Fruit fly (Drosophila melanogaster): Measurements from ENCODE around the gene CG9920.

CG9920 gene

dm6 chr3R:14125479-14126121, 27.7 kb upstream of the CG9920 start, which contains the start of the genes 140up and Polr2B (continued):
- TF ChIP-seq dsx (GFP tag; optimal IDR thresholded peaks at IDR 0.05; ENCODE audit: poor library complexity, severe bottlenecking) (peak; percentile 82), CG10631 (GFP tag; optimal IDR thresholded peaks at IDR 0.05) (peak; percentile 96), Ets96B (tag; optimal IDR thresholded peaks at IDR 0.05) (peak; percentile 88), esn (GFP tag; optimal IDR thresholded peaks at IDR 0.05) (peak; percentile 91), CG11294 (GFP tag; IDR thresholded peaks at IDR 0.05) (peak; percentile 84; the same call in 1 of the 2 replicates), CG16779 (tag; optimal IDR thresholded peaks at IDR 0.05) (no peak), net (GFP tag; optimal IDR thresholded peaks at IDR 0.05) (peak; percentile 82), Sox15 (GFP tag; optimal IDR thresholded peaks at IDR 0.05) (peak; percentile 87), CG3919 (GFP tag; optimal IDR thresholded peaks at IDR 0.05) (peak; percentile 92), CG32006 (GFP tag; optimal IDR thresholded peaks at IDR 0.05) (peak; percentile 92), Hr4 (GFP tag; optimal IDR thresholded peaks at IDR 0.05) (peak; percentile 78), CG3032 (tag; optimal IDR thresholded peaks at IDR 0.05) (peak; percentile 93), acj6 (GFP tag; optimal IDR thresholded peaks at IDR 0.05) (peak; percentile 92), dac (GFP tag; optimal IDR thresholded peaks at IDR 0.05) (peak; percentile 63), CG4318 (GFP tag; optimal IDR thresholded peaks at IDR 0.05) (peak; percentile 80), Met (GFP tag; optimal IDR thresholded peaks at IDR 0.05) (peak; percentile 86), svp (GFP tag) (peak; percentile 88), pdm3 (GFP tag; optimal IDR thresholded peaks at IDR 0.05) (peak; percentile 84), fd85E (GFP tag; optimal IDR thresholded peaks at IDR 0.05) (peak; percentile 59), CG7368 (GFP tag; optimal IDR thresholded peaks at IDR 0.05) (peak; percentile 88), CG1621 (tag; optimal IDR thresholded peaks at IDR 0.05) (peak; percentile 51), CG10669 (GFP tag; optimal IDR thresholded peaks at IDR 0.05) (peak; percentile 87), Blimp-1 (GFP tag; optimal IDR thresholded peaks at IDR 0.05) (peak; percentile 70)

DNA sequence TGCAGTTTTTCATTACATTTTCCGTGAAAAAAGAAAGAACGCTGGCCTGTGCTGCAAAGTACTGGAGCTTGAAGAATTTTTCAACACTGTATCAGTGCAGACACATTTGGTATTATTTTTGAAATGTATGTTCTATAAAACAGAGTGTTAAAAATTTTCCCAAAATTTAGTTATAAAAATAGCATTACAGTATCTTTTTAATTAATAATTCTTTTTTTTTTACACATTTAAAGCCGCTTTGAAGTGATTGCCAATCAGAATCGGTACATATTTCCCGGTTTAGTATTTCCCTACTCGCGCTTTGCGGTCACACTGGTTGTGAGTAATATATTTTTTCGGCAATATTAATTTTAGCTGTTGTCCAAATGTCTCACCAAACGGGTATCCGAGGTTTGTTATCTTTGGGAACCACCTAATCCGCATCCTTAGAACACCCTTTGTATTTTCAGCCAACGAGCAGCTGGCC, 24.5 kb upstream of the CG9920 start, which contains the start of the genes Abi and twf:
Abi (minus strand) TSS at position 74 of the 466 bp plus-strand sequence.
twf (plus strand) TSS at position 308 of the 466 bp plus-strand sequence.
- no peak for TF ChIP-seq CG32006 (GFP tag; optimal IDR thresholded peaks at IDR 0.05)
- peak; percentile 55 for TF ChIP-seq Hr39 (GFP tag; optimal IDR thresholded peaks at IDR 0.05)
- no peak for TF ChIP-seq dac (GFP tag; optimal IDR thresholded peaks at IDR 0.05)
- no peak for TF ChIP-seq fkh (GFP tag; optimal IDR thresholded peaks at IDR 0.05)
- peak; percentile 45 for TF ChIP-seq CG8632 (GFP tag; optimal IDR thresholded peaks at IDR 0.05)
- no peak for TF ChIP-seq fd85E (GFP tag; optimal IDR thresholded peaks at IDR 0.05)
- TF ChIP-seq spab (GFP tag; optimal IDR thresholded peaks at IDR 0.05), result no peak
- peak; percentile 78 for TF ChIP-seq CG3919 (GFP tag; optimal IDR thresholded peaks at IDR 0.05)
- TF ChIP-seq salr (GFP tag; optimal IDR thresholded peaks at IDR 0.05), result no peak
- TF ChIP-seq Gug (GFP tag; IDR thresholded peaks at IDR 0.05), result no peak
- TF ChIP-seq acj6 (GFP tag; optimal IDR thresholded peaks at IDR 0.05), result peak; percentile 67
- TF ChIP-seq Sox102F (GFP tag; optimal IDR thresholded peaks at IDR 0.05), result peak; percentile 60
- no peak for TF ChIP-seq Met (GFP tag; optimal IDR thresholded peaks at IDR 0.05)
- TF ChIP-seq svp (GFP tag), result peak; percentile 73
- peak; percentile 42; the same call in 2 of the 3 replicates for TF ChIP-seq eg (GFP tag; IDR thresholded peaks at IDR 0.05)
- TF ChIP-seq achi (GFP tag; optimal IDR thresholded peaks at IDR 0.05), result peak; percentile 63
- TF ChIP-seq net (GFP tag; optimal IDR thresholded peaks at IDR 0.05), result peak; percentile 33
- peak; percentile 90 for TF ChIP-seq Eip78C (GFP tag)
- no peak for TF ChIP-seq CG6854 (GFP tag; optimal IDR thresholded peaks at IDR 0.05)
- TF ChIP-seq OdsH (GFP tag; optimal IDR thresholded peaks at IDR 0.05), result peak; percentile 80
- no peak for TF ChIP-seq Hr38 (GFP tag; optimal IDR thresholded peaks at IDR 0.05)
- TF ChIP-seq CG34406 (GFP tag; optimal IDR thresholded peaks at IDR 0.05), result peak; percentile 48
- no peak for TF ChIP-seq CG4318 (GFP tag; optimal IDR thresholded peaks at IDR 0.05)
- peak; percentile 64 for TF ChIP-seq Smox (GFP tag; optimal IDR thresholded peaks at IDR 0.05)
- TF ChIP-seq fd59A (GFP tag; optimal IDR thresholded peaks at IDR 0.05), result peak; percentile 14
- no peak for TF ChIP-seq Eip93F (GFP tag; optimal IDR thresholded peaks at IDR 0.05)
- no peak for TF ChIP-seq CG6808 (GFP tag; optimal IDR thresholded peaks at IDR 0.05)
- peak; percentile 70 for TF ChIP-seq cyc (GFP tag; optimal IDR thresholded peaks at IDR 0.05)
- TF ChIP-seq dsx (GFP tag; optimal IDR thresholded peaks at IDR 0.05; ENCODE audit: poor library complexity, severe bottlenecking), result no peak
- no peak for TF ChIP-seq CG9139 (GFP tag; optimal IDR thresholded peaks at IDR 0.05)
- peak; percentile 46 for TF ChIP-seq Sox15 (GFP tag; optimal IDR thresholded peaks at IDR 0.05)
- TF ChIP-seq CG1621 (tag; optimal IDR thresholded peaks at IDR 0.05), result peak; percentile 37
- TF ChIP-seq Lpt (GFP tag; optimal IDR thresholded peaks at IDR 0.05), result no peak
- peak; percentile 35 for TF ChIP-seq CG7368 (GFP tag; optimal IDR thresholded peaks at IDR 0.05)
- TF ChIP-seq Blimp-1 (GFP tag; optimal IDR thresholded peaks at IDR 0.05), result no peak
- no peak for TF ChIP-seq Hr4 (GFP tag; optimal IDR thresholded peaks at IDR 0.05)
- 0 out of 2 replicates have a peak, but pooled peaks have one; percentile 30 for TF ChIP-seq CG15336 (GFP tag; IDR thresholded peaks at IDR 0.05)
- peak; percentile 60 for TF ChIP-seq CG8319 (GFP tag; optimal IDR thresholded peaks at IDR 0.05)

Measured in whole organism, prepupa.